Worm (Caenorhabditis elegans): Measurements from ENCODE around the gene R03G8.1.

- TF ChIP-seq nhr-48 (tag; optimal IDR thresholded peaks at IDR 0.05), result no peak
- TF ChIP-seq attf-4 (tag; optimal IDR thresholded peaks at IDR 0.05), result no peak
- no peak for TF ChIP-seq ceh-82 (tag; optimal IDR thresholded peaks at IDR 0.05)
- peak; percentile 69 for TF ChIP-seq ztf-7 (tag; optimal IDR thresholded peaks at IDR 0.05)
- no peak for TF ChIP-seq nhr-25 (tag; optimal IDR thresholded peaks at IDR 0.05; ENCODE audit: borderline replicate concordance, insufficient read depth)
- TF ChIP-seq nhr-237 (tag; optimal IDR thresholded peaks at IDR 0.05), result no peak
- TF ChIP-seq unc-62 (GFP tag; optimal IDR thresholded peaks at IDR 0.05 in 1 of 2), result peak in 1 of 2 experiments; percentile 78
- no peak for TF ChIP-seq unc-62 (tag; optimal IDR thresholded peaks at IDR 0.05)
- TF ChIP-seq ama-1 (optimal IDR thresholded peaks at IDR 0.05), result no peak
- no peak for TF ChIP-seq snpc-4 (tag; optimal IDR thresholded peaks at IDR 0.05)
- peak; percentile 95 for TF ChIP-seq pqm-1 (tag; optimal IDR thresholded peaks at IDR 0.05)
- TF ChIP-seq fkh-10 (GFP tag; optimal IDR thresholded peaks at IDR 0.05), result no peak
- peak; percentile 62 for TF ChIP-seq hlh-11 (tag; optimal IDR thresholded peaks at IDR 0.05)
Observed at ce11 chrX:13059984-13060383, 24.4 kb upstream of the R03G8.1 start.

Data from whole organism, L4 larva.